Worm (Caenorhabditis elegans): ENCODE data around the gene Y69E1A.5.

Y69E1A.5 gene

ce11 chrIV:10936906-10937540 is 20.4 kb downstream of the Y69E1A.5 start, which contains the start of gene fic-1:
TSS of gene fic-1 (plus strand) at chrIV:10937454.
- TF ChIP-seq nfya-1 (tag; optimal IDR thresholded peaks at IDR 0.05; ENCODE audit: insufficient read depth) (peak; percentile 82), pqm-1 (tag; optimal IDR thresholded peaks at IDR 0.05) (peak; percentile 34), pha-4 (tag; optimal IDR thresholded peaks at IDR 0.05) (peak; percentile 92), elt-2 (tag; optimal IDR thresholded peaks at IDR 0.05) (peak; percentile 28), lin-15B (tag; optimal IDR thresholded peaks at IDR 0.05) (peak; percentile 51), ama-1 (optimal IDR thresholded peaks at IDR 0.05) (no peak), skn-1 (tag; optimal IDR thresholded peaks at IDR 0.05) (peak; percentile 16), nhr-43 (tag; optimal IDR thresholded peaks at IDR 0.05; ENCODE audit: poor library complexity, severe bottlenecking) (no peak), fkh-10 (GFP tag; optimal IDR thresholded peaks at IDR 0.05) (peak; percentile 94), ceh-9 (tag; optimal IDR thresholded peaks at IDR 0.05) (no peak), fkh-2 (tag; optimal IDR thresholded peaks at IDR 0.05) (peak; percentile 11), lsy-12 (tag; optimal IDR thresholded peaks at IDR 0.05) (peak; percentile 4), tbx-2 (tag; optimal IDR thresholded peaks at IDR 0.05) (no peak), daf-12 (tag; optimal IDR thresholded peaks at IDR 0.05) (no peak), R02D3.7 (tag; optimal IDR thresholded peaks at IDR 0.05) (peak; percentile 15), sea-2 (GFP tag; optimal IDR thresholded peaks at IDR 0.05) (peak; percentile 78), nhr-77 (tag; optimal IDR thresholded peaks at IDR 0.05) (no peak), ztf-4 (tag; optimal IDR thresholded peaks at IDR 0.05) (no peak), lin-39 (tag; optimal IDR thresholded peaks at IDR 0.05) (no peak), eor-1 (tag; optimal IDR thresholded peaks at IDR 0.05) (peak in 1 of 2 experiments; percentile 12), ceh-28 (tag; optimal IDR thresholded peaks at IDR 0.05) (peak; percentile 91), nhr-28 (tag; optimal IDR thresholded peaks at IDR 0.05) (no peak), snpc-4 (tag; optimal IDR thresholded peaks at IDR 0.05) (peak; percentile 73), egl-5 (tag; optimal IDR thresholded peaks at IDR 0.05) (peak; percentile 60)

- peak; percentile 87 for TF ChIP-seq egl-27 (tag; optimal IDR thresholded peaks at IDR 0.05)
- TF ChIP-seq daf-12 (tag; optimal IDR thresholded peaks at IDR 0.05), result no peak
- peak; percentile 99 for TF ChIP-seq nhr-23 (tag; optimal IDR thresholded peaks at IDR 0.05)
- peak; percentile 88 for TF ChIP-seq tbx-2 (tag; optimal IDR thresholded peaks at IDR 0.05)
- no peak for TF ChIP-seq ceh-9 (tag; optimal IDR thresholded peaks at IDR 0.05)
- TF ChIP-seq nhr-25 (tag; optimal IDR thresholded peaks at IDR 0.05), result peak; percentile 98
- no peak for TF ChIP-seq fkh-2 (tag; optimal IDR thresholded peaks at IDR 0.05)
- peak; percentile 88 for TF ChIP-seq elt-1 (tag; optimal IDR thresholded peaks at IDR 0.05)
- peak; percentile 95 for TF ChIP-seq nhr-43 (tag; optimal IDR thresholded peaks at IDR 0.05; ENCODE audit: poor library complexity, severe bottlenecking)
- TF ChIP-seq fos-1 (tag; optimal IDR thresholded peaks at IDR 0.05), result peak; percentile 79
- TF ChIP-seq ceh-82 (tag; optimal IDR thresholded peaks at IDR 0.05), result peak; percentile 63
- TF ChIP-seq pha-4 (tag; optimal IDR thresholded peaks at IDR 0.05), result peak; percentile 95
- TF ChIP-seq fkh-10 (GFP tag; optimal IDR thresholded peaks at IDR 0.05), result peak; percentile 44
- no peak for TF ChIP-seq nhr-28 (tag; optimal IDR thresholded peaks at IDR 0.05)
- no peak for TF ChIP-seq ztf-11 (tag; optimal IDR thresholded peaks at IDR 0.05)
- TF ChIP-seq nfya-1 (tag; optimal IDR thresholded peaks at IDR 0.05; ENCODE audit: insufficient read depth), result peak; percentile 92
- no peak for TF ChIP-seq zag-1 (tag; optimal IDR thresholded peaks at IDR 0.05)
- peak; percentile 30 for TF ChIP-seq skn-1 (tag; optimal IDR thresholded peaks at IDR 0.05)
- TF ChIP-seq ceh-28 (tag; optimal IDR thresholded peaks at IDR 0.05), result peak; percentile 93
- TF ChIP-seq unc-39 (tag; optimal IDR thresholded peaks at IDR 0.05), result no peak
- TF ChIP-seq nhr-67 (tag; optimal IDR thresholded peaks at IDR 0.05), result no peak
- TF ChIP-seq egl-5 (tag; optimal IDR thresholded peaks at IDR 0.05), result peak; percentile 74
- TF ChIP-seq lin-15B (tag; optimal IDR thresholded peaks at IDR 0.05), result peak; percentile 82
- peak; percentile 90 for TF ChIP-seq mdl-1 (tag; optimal IDR thresholded peaks at IDR 0.05)
- TF ChIP-seq pqm-1 (tag; optimal IDR thresholded peaks at IDR 0.05), result peak; percentile 93
- TF ChIP-seq elt-3 (tag; optimal IDR thresholded peaks at IDR 0.05), result peak in 2 of 3 experiments; percentile 33 to 49
- peak; percentile 93 for TF ChIP-seq ztf-4 (tag; optimal IDR thresholded peaks at IDR 0.05)
- peak; percentile 67 for TF ChIP-seq lin-39 (tag; optimal IDR thresholded peaks at IDR 0.05)
- no peak for TF ChIP-seq nhr-12 (tag; optimal IDR thresholded peaks at IDR 0.05)
- no peak for TF ChIP-seq ZK546.5 (tag; optimal IDR thresholded peaks at IDR 0.05)
- peak; percentile 92 for TF ChIP-seq elt-2 (tag; optimal IDR thresholded peaks at IDR 0.05)
- peak; percentile 75 for TF ChIP-seq R02D3.7 (tag; optimal IDR thresholded peaks at IDR 0.05)
- TF ChIP-seq lsy-12 (tag; optimal IDR thresholded peaks at IDR 0.05), result peak; percentile 94
- no peak for TF ChIP-seq sea-2 (GFP tag; optimal IDR thresholded peaks at IDR 0.05)
- TF ChIP-seq ceh-16 (tag; optimal IDR thresholded peaks at IDR 0.05), result no peak
- TF ChIP-seq hmg-11 (tag; optimal IDR thresholded peaks at IDR 0.05), result peak; percentile 78
- peak; percentile 78 for TF ChIP-seq snpc-4 (tag; optimal IDR thresholded peaks at IDR 0.05)
- TF ChIP-seq nhr-76 (tag; optimal IDR thresholded peaks at IDR 0.05), result no peak
- TF ChIP-seq eor-1 (tag; optimal IDR thresholded peaks at IDR 0.05), result peak in 1 of 2 experiments; percentile 63
- TF ChIP-seq mml-1 (tag; optimal IDR thresholded peaks at IDR 0.05), result peak; percentile 30
- peak; percentile 73 for TF ChIP-seq ama-1 (optimal IDR thresholded peaks at IDR 0.05)
- TF ChIP-seq aly-2 (tag; optimal IDR thresholded peaks at IDR 0.05), result no peak
- no peak for TF ChIP-seq nhr-237 (tag; optimal IDR thresholded peaks at IDR 0.05)
- TF ChIP-seq unc-62 (GFP tag; optimal IDR thresholded peaks at IDR 0.05), result peak; percentile 94
- TF ChIP-seq jun-1 (tag; optimal IDR thresholded peaks at IDR 0.05), result peak; percentile 95
Observed at ce11 chrIV:10935853-10936491, 21.5 kb downstream of the Y69E1A.5 start, which contains the start of gene lgg-2. TSS of gene lgg-2 (minus strand) at chrIV:10935903.

All from whole organism, L3 larva.